Worm (Caenorhabditis elegans) whole organism, L4 larva: ENCODE data around the gene sur-5.

Experiments
- ceh-32 ChIP-seq: sonication (generic microtip); optimal IDR thresholded peaks from 2 replicates; lab custom pipeline; 2016; ENCODE audit warnings: mild to moderate bottlenecking, missing genetic modification characterization, missing compliant biosample characterization; ENCODE audit not compliant: poor library complexity
- ces-1 ChIP-seq: fragments of 150-350 bp; sonication (generic microtip); optimal IDR thresholded peaks from 4 replicates; lab custom pipeline; 2014; ENCODE audit warnings: missing biosample characterization, missing genetic modification reagents, missing genetic modification characterization
- dve-1 ChIP-seq: sonication (generic microtip); optimal IDR thresholded peaks from 2 replicates; lab custom pipeline; 2017; ENCODE audit warnings: antibody characterized with exemption, mild to moderate bottlenecking, missing genetic modification characterization, missing compliant biosample characterization; ENCODE audit not compliant: insufficient read depth
- lin-39 ChIP-seq: fragments of 150-350 bp; optimal IDR thresholded peaks from 2 replicates; lab custom pipeline; 2014; ENCODE audit warnings: missing biosample characterization, missing genetic modification reagents, missing genetic modification characterization
- lsy-2 ChIP-seq, 2 experiments: fragments of 150-350 bp in 1 of 2; sonication (generic microtip) in 1 of 2; optimal IDR thresholded peaks; 2 replicates each; lab custom pipeline; 2014 to 2017; ENCODE audit warnings: missing biosample characterization in 2 of 2, missing genetic modification characterization in 2 of 2
- nhr-77 ChIP-seq: fragments of 150-350 bp; optimal IDR thresholded peaks from 2 replicates; lab custom pipeline; 2014; ENCODE audit warnings: missing biosample characterization, missing genetic modification characterization
- pha-4 ChIP-seq, 2 experiments: fragments of 150-350 bp in 1 of 2; fragments of 200-800 bp in 1 of 2; sonication (Bioruptor generic) in 1 of 2; IDR thresholded peaks in 1 of 2; optimal IDR thresholded peaks in 1 of 2; 2 replicates each; pipeline versions ENCODE4 v1.3.6 to Lab custom; 2014 to 2022; ENCODE audit warnings: missing genetic modification characterization in 2 of 2, missing genetic modification reagents in 2 of 2, missing biosample characterization in 1 of 2, missing compliant biosample characterization in 1 of 2

DNA sequence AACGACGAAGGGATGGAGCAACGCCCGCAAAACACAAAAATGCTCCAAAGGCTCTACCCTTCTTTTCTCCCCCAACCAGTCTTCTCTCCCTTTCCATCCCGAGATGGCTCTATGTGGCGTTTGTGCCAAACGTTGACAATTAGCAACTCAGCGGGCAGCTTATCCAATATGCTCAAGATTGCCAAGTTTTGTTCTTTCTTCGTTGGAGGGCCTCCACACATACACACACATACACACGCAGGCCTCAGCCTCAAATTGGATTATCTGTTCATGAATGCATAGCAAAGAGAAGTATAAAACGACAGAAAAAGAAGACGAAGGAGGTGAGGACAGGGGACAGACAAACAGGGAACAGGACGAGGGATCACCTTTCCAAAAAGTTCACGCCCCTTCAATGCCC lies 24.0 kb downstream of the sur-5 start:
- no peak for TF ChIP-seq ces-1 (GFP tag; lab: Kevin White, UChicago)
- no peak for TF ChIP-seq nhr-77 (tag; lab: Kevin White, UChicago)
- no peak for TF ChIP-seq dve-1 (tag; lab: Kevin White, UChicago)
- TF ChIP-seq ceh-32 (tag; lab: Kevin White, UChicago) = no peak
- no peak for TF ChIP-seq pha-4 (GFP tag; IDR thresholded peaks at IDR 0.05; lab: Robert Waterston, UW)
- TF ChIP-seq pha-4 (tag; optimal IDR thresholded peaks at IDR 0.05; lab: Kevin White, UChicago) = no peak
- no peak for TF ChIP-seq lsy-2 (tag; optimal IDR thresholded peaks at IDR 0.05; lab: Kevin White, UChicago)
- no peak for TF ChIP-seq lin-39 (tag; lab: Kevin White, UChicago)
